Worm (Caenorhabditis elegans) whole organism, L1 larva: ENCODE results near the gene T23F11.11.

ENCODE experiments used
- C04F5.9 ChIP-seq: sonication (generic microtip); optimal IDR thresholded peaks from 2 replicates; lab custom pipeline; 2016; ENCODE audit warnings: missing genetic modification characterization, missing compliant biosample characterization
- F16B12.6 ChIP-seq: fragments of 150-350 bp; optimal IDR thresholded peaks from 2 replicates; lab custom pipeline; 2014; ENCODE audit warnings: missing biosample characterization, missing genetic modification characterization
- alr-1 ChIP-seq: fragments of 200-800 bp; sonication (Bioruptor generic); optimal IDR thresholded peaks from 2 replicates; lab custom pipeline; 2018; ENCODE audit warnings: borderline replicate concordance, mild to moderate bottlenecking, missing genetic modification characterization, missing compliant biosample characterization
- aly-2 ChIP-seq: fragments of 150-350 bp; optimal IDR thresholded peaks from 2 replicates; lab custom pipeline; 2014; ENCODE audit warnings: missing biosample characterization, missing genetic modification characterization
- blmp-1 ChIP-seq: fragments of 150-350 bp; optimal IDR thresholded peaks from 2 replicates; lab custom pipeline; 2014; ENCODE audit warnings: missing biosample characterization, missing genetic modification characterization
- ceh-63 ChIP-seq: fragments of 200-800 bp; sonication (Bioruptor generic); optimal IDR thresholded peaks from 2 replicates; lab custom pipeline; 2018; ENCODE audit warnings: mild to moderate bottlenecking, missing genetic modification characterization, missing compliant biosample characterization
- ceh-8 ChIP-seq: fragments of 200-800 bp; sonication (Bioruptor generic); optimal IDR thresholded peaks from 2 replicates; lab custom pipeline; 2018; ENCODE audit warnings: mild to moderate bottlenecking, missing genetic modification characterization, moderate library complexity, missing compliant biosample characterization
- ceh-82 ChIP-seq, 3 experiments: fragments of 150-350 bp in 1 of 3; sonication (generic microtip) in 2 of 3; optimal IDR thresholded peaks; 2 replicates each; lab custom pipeline; 2014 to 2017; ENCODE audit warnings: missing biosample characterization in 3 of 3, missing genetic modification characterization in 3 of 3
- ceh-88 ChIP-seq: fragments of 200-800 bp; sonication (Bioruptor generic); IDR thresholded peaks from 2 replicates; pipeline ENCODE4 v1.3.6; 2022; ENCODE audit warnings: missing genetic modification characterization, missing compliant biosample characterization
- ces-1 ChIP-seq: fragments of 150-350 bp; optimal IDR thresholded peaks from 2 replicates; lab custom pipeline; 2014; ENCODE audit warnings: missing biosample characterization, missing genetic modification reagents, missing genetic modification characterization
- dpl-1 ChIP-seq, 3 experiments: fragments of 150-350 bp in 2 of 3; sonication (generic microtip) in 1 of 3; optimal IDR thresholded peaks; 2 replicates each; lab custom pipeline; 2014 to 2017; ENCODE audit warnings: missing biosample characterization in 3 of 3, missing genetic modification characterization in 3 of 3, missing genetic modification reagents in 3 of 3
- dsc-1 ChIP-seq: sonication (generic microtip); optimal IDR thresholded peaks from 2 replicates; lab custom pipeline; 2016; ENCODE audit warnings: mild to moderate bottlenecking, missing genetic modification characterization, missing compliant biosample characterization
- efl-1 ChIP-seq, 4 experiments: fragments of 150-350 bp; optimal IDR thresholded peaks in 3 of 4; peaks in 1 of 4; 1 replicate in 1 of 4; 2 replicates in 3 of 4; lab custom pipeline; 2014; ENCODE audit warnings: missing biosample characterization in 2 of 4, missing genetic modification characterization in 2 of 4, missing genetic modification reagents in 2 of 4
- egl-27 ChIP-seq, 2 experiments: fragments of 150-350 bp in 1 of 2; sonication (generic microtip); optimal IDR thresholded peaks; 3 replicates each; lab custom pipeline; 2017 to 2018; ENCODE audit warnings: missing biosample characterization in 2 of 2, missing genetic modification characterization in 2 of 2, missing genetic modification reagents in 2 of 2
- elt-2 ChIP-seq: sonication (generic microtip); optimal IDR thresholded peaks from 2 replicates; lab custom pipeline; 2016; ENCODE audit warnings: missing genetic modification characterization, mild to moderate bottlenecking, inconsistent platforms, missing compliant biosample characterization, missing genetic modification reagents
- ets-5 ChIP-seq: fragments of 200-800 bp; sonication (Bioruptor generic); IDR thresholded peaks from 2 replicates; pipeline ENCODE4 v1.3.6; 2022; ENCODE audit warnings: missing genetic modification characterization, missing compliant biosample characterization
- fkh-4 ChIP-seq: sonication (generic microtip); optimal IDR thresholded peaks from 2 replicates; lab custom pipeline; 2016; ENCODE audit warnings: missing compliant biosample characterization, missing genetic modification characterization, borderline replicate concordance
- hlh-17 ChIP-seq: fragments of 200-800 bp; sonication (Bioruptor generic); optimal IDR thresholded peaks from 2 replicates; lab custom pipeline; 2018; ENCODE audit warnings: missing genetic modification characterization, mild to moderate bottlenecking, missing compliant biosample characterization, moderate library complexity, borderline replicate concordance
- irx-1 ChIP-seq: sonication (generic microtip); optimal IDR thresholded peaks from 2 replicates; lab custom pipeline; 2016; ENCODE audit warnings: missing genetic modification characterization, missing compliant biosample characterization
- jun-1 ChIP-seq: fragments of 150-350 bp; optimal IDR thresholded peaks from 2 replicates; lab custom pipeline; 2014; ENCODE audit warnings: missing biosample characterization, missing genetic modification reagents, missing genetic modification characterization
- lin-14 ChIP-seq: fragments of 200-800 bp; sonication (Bioruptor generic); optimal IDR thresholded peaks from 2 replicates; lab custom pipeline; 2018; ENCODE audit warnings: mild to moderate bottlenecking, missing genetic modification characterization, moderate library complexity, missing compliant biosample characterization
- lin-35 ChIP-seq, 2 experiments: fragments of 150-350 bp; optimal IDR thresholded peaks; 2 replicates each; lab custom pipeline; 2014; ENCODE audit warnings: missing biosample characterization in 2 of 2, missing genetic modification characterization in 2 of 2, missing genetic modification reagents in 2 of 2
- lin-39 ChIP-seq: fragments of 150-350 bp; optimal IDR thresholded peaks from 2 replicates; lab custom pipeline; 2014; ENCODE audit warnings: missing biosample characterization, missing genetic modification reagents, missing genetic modification characterization
- lsy-2 ChIP-seq, 2 experiments: fragments of 150-350 bp; optimal IDR thresholded peaks; 2 replicates each; lab custom pipeline; 2014; ENCODE audit warnings: missing biosample characterization in 2 of 2, missing genetic modification characterization in 2 of 2
- mdl-1 ChIP-seq, 2 experiments: fragments of 150-350 bp; optimal IDR thresholded peaks; 2 replicates each; lab custom pipeline; 2014 to 2017; ENCODE audit warnings: missing biosample characterization in 2 of 2, missing genetic modification characterization in 2 of 2, inconsistent platforms in 1 of 2
- mep-1 ChIP-seq: fragments of 150-350 bp; optimal IDR thresholded peaks from 2 replicates; lab custom pipeline; 2014; ENCODE audit warnings: missing biosample characterization, missing genetic modification characterization
- nhr-20 ChIP-seq: sonication (generic microtip); optimal IDR thresholded peaks from 2 replicates; lab custom pipeline; 2016; ENCODE audit warnings: mild to moderate bottlenecking, missing genetic modification characterization, missing compliant biosample characterization
- nhr-71 ChIP-seq: sonication (generic microtip); optimal IDR thresholded peaks from 2 replicates; lab custom pipeline; 2016; ENCODE audit warnings: mild to moderate bottlenecking, missing genetic modification characterization, moderate library complexity, missing compliant biosample characterization
- nhr-77 ChIP-seq: fragments of 150-350 bp; optimal IDR thresholded peaks from 2 replicates; lab custom pipeline; 2014; ENCODE audit warnings: missing biosample characterization, missing genetic modification characterization
- nhr-85 ChIP-seq: sonication (generic microtip); peaks from one replicate; lab custom pipeline; 2016; ENCODE audit warnings: missing genetic modification characterization, inconsistent platforms, missing compliant biosample characterization
- nhr-90 ChIP-seq: sonication (generic microtip); optimal IDR thresholded peaks from 2 replicates; lab custom pipeline; 2016; ENCODE audit warnings: mild to moderate bottlenecking, missing genetic modification characterization, missing compliant biosample characterization; ENCODE audit not compliant: poor library complexity
- pag-3 ChIP-seq: sonication (generic microtip); optimal IDR thresholded peaks from 2 replicates; lab custom pipeline; 2017; ENCODE audit warnings: missing genetic modification characterization, mild to moderate bottlenecking, missing compliant biosample characterization, antibody characterized with exemption, borderline replicate concordance; ENCODE audit not compliant: insufficient read depth
- pax-3 ChIP-seq: fragments of 200-800 bp; sonication (Bioruptor generic); optimal IDR thresholded peaks from 2 replicates; lab custom pipeline; 2018; ENCODE audit warnings: mild to moderate bottlenecking, missing genetic modification characterization, moderate library complexity, missing compliant biosample characterization
- skn-1 ChIP-seq: fragments of 150-350 bp; optimal IDR thresholded peaks from 2 replicates; lab custom pipeline; 2014; ENCODE audit warnings: missing biosample characterization, missing genetic modification characterization
- snpc-4 ChIP-seq: fragments of 150-350 bp; optimal IDR thresholded peaks from 2 replicates; lab custom pipeline; 2014; ENCODE audit warnings: missing biosample characterization, missing genetic modification characterization
- snu-23 ChIP-seq: sonication (generic microtip); optimal IDR thresholded peaks from 2 replicates; lab custom pipeline; 2016; ENCODE audit warnings: missing genetic modification characterization, missing compliant biosample characterization
- sox-4 ChIP-seq: sonication (generic microtip); optimal IDR thresholded peaks from 2 replicates; lab custom pipeline; 2016; ENCODE audit warnings: missing genetic modification characterization, missing compliant biosample characterization
- sptf-1 ChIP-seq: fragments of 150-350 bp; optimal IDR thresholded peaks from 2 replicates; lab custom pipeline; 2014; ENCODE audit warnings: missing biosample characterization, missing genetic modification characterization
- swsn-7 ChIP-seq: sonication (generic microtip); optimal IDR thresholded peaks from 2 replicates; lab custom pipeline; 2016; ENCODE audit warnings: missing genetic modification characterization, missing compliant biosample characterization
- unc-130 ChIP-seq: fragments of 150-350 bp; optimal IDR thresholded peaks from 2 replicates; lab custom pipeline; 2017; ENCODE audit warnings: missing biosample characterization, missing genetic modification characterization, inconsistent platforms
- unc-30 ChIP-seq: sonication (generic microtip); optimal IDR thresholded peaks from 2 replicates; lab custom pipeline; 2017; ENCODE audit warnings: missing biosample characterization, missing genetic modification characterization
- unc-62 ChIP-seq: fragments of 150-350 bp; optimal IDR thresholded peaks from 2 replicates; lab custom pipeline; 2014; ENCODE audit warnings: missing biosample characterization, missing genetic modification reagents, missing genetic modification characterization
- xbp-1 ChIP-seq: sonication (generic microtip); optimal IDR thresholded peaks from 2 replicates; lab custom pipeline; 2016; ENCODE audit warnings: missing genetic modification characterization, missing compliant biosample characterization
- zag-1 ChIP-seq: fragments of 150-350 bp; optimal IDR thresholded peaks from 2 replicates; lab custom pipeline; 2014; ENCODE audit warnings: missing biosample characterization, missing genetic modification characterization
- zip-4 ChIP-seq: fragments of 200-800 bp; sonication (Bioruptor generic); optimal IDR thresholded peaks from 2 replicates; lab custom pipeline; 2018; ENCODE audit warnings: mild to moderate bottlenecking, missing genetic modification characterization, moderate library complexity, missing compliant biosample characterization
- ztf-11 ChIP-seq, 2 experiments: sonication (generic microtip); optimal IDR thresholded peaks; 2 replicates each; lab custom pipeline; 2016 to 2017; ENCODE audit warnings: missing genetic modification characterization in 2 of 2, missing biosample characterization in 1 of 2, missing compliant biosample characterization in 1 of 2

T23F11.11 gene

DNA sequence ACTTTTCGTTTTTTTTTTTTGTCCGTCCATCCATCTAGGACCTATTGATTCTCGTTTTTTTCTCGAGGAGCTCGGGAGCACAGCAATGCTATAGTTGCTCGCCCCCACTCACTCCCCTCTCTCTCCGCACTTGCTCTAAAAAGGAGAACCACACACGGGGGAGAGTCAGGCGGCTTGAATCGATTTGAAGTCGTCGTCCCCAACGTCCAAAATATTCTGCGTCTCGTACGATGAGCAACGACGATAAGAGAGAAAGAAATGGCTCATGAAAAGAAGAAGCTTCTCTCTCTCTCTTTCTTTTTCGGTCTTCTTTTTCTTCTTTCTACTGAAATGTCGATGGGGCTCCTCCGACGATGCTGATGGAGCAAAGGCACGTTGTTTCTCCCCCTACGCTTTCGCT, 15.0 kb downstream of the T23F11.11 start (continued):
- TF ChIP-seq ces-1 (GFP tag; lab: Kevin White, UChicago) (no peak), lin-35 (GFP tag; optimal IDR thresholded peaks at IDR 0.05; lab: Kevin White, UChicago) (peak in 1 of 2 experiments; percentile 53), mep-1 (peak; percentile 41), lsy-2 (tag; optimal IDR thresholded peaks at IDR 0.05; lab: Kevin White, UChicago) (peak in 1 of 2 experiments; percentile 65), dsc-1 (tag; lab: Kevin White, UChicago) (no peak), unc-62 (no peak), nhr-20 (no peak), lin-14 (GFP tag; lab: Kevin White, UChicago) (peak; percentile 92), snpc-4 (tag; lab: Kevin White, UChicago) (no peak), unc-30 (tag; lab: Kevin White, UChicago) (no peak), irx-1 (tag; lab: Kevin White, UChicago) (peak; percentile 35), ets-5 (no peak), nhr-77 (tag; lab: Kevin White, UChicago) (no peak), unc-130 (tag; lab: Kevin White, UChicago) (no peak), C04F5.9 (tag; lab: Kevin White, UChicago) (no peak), ceh-82 (tag; optimal IDR thresholded peaks at IDR 0.05; lab: Kevin White, UChicago) (peak; percentile 51 to 67 (median 53)), sox-4 (tag; lab: Kevin White, UChicago) (peak; percentile 12), egl-27 (tag; optimal IDR thresholded peaks at IDR 0.05; lab: Kevin White, UChicago) (no peak), xbp-1 (tag; lab: Kevin White, UChicago) (peak; percentile 29), ceh-63 (GFP tag; lab: Kevin White, UChicago) (peak; percentile 25), swsn-7 (tag; lab: Kevin White, UChicago) (peak; percentile 53), dpl-1 (GFP tag; optimal IDR thresholded peaks at IDR 0.05; lab: Kevin White, UChicago) (peak in 1 of 3 experiments; percentile 8), efl-1 (optimal IDR thresholded peaks at IDR 0.05; lab: Kevin White, UChicago) (peak; percentile 31 to 40), efl-1 (GFP tag; optimal IDR thresholded peaks at IDR 0.05 in 1 of 2; lab: Kevin White, UChicago) (peak in 1 of 2 experiments; percentile 11), ceh-8 (GFP tag; lab: Kevin White, UChicago) (no peak), ztf-11 (tag; optimal IDR thresholded peaks at IDR 0.05; lab: Kevin White, UChicago) (no peak), pax-3 (peak; percentile 36)

- TF ChIP-seq aly-2 (tag; lab: Kevin White, UChicago) = no peak
- no peak for TF ChIP-seq blmp-1 (tag; lab: Kevin White, UChicago)
- TF ChIP-seq nhr-90 (tag; lab: Kevin White, UChicago) = no peak
- TF ChIP-seq sox-4 (tag; lab: Kevin White, UChicago) = no peak
- TF ChIP-seq ztf-11 (tag; optimal IDR thresholded peaks at IDR 0.05; lab: Kevin White, UChicago) = no peak
- no peak for TF ChIP-seq jun-1 (tag; lab: Kevin White, UChicago)
- no peak for TF ChIP-seq xbp-1 (tag; lab: Kevin White, UChicago)
- no peak for TF ChIP-seq swsn-7 (tag; lab: Kevin White, UChicago)
- no peak for TF ChIP-seq lin-14 (GFP tag; lab: Kevin White, UChicago)
- TF ChIP-seq skn-1 (tag; lab: Kevin White, UChicago) = no peak
- TF ChIP-seq ceh-88 (GFP tag; lab: Robert Waterston, UW) = no peak
Measured at ce11 chrIII:4655402-4655801, 16.0 kb downstream of the T23F11.11 start, which contains the start of gene T23F11.2. Gene T23F11.2 (minus strand): TSS chrIII:4655502.

- TF ChIP-seq alr-1 (tag; lab: Kevin White, UChicago) = no peak
- peak; percentile 0 for TF ChIP-seq elt-2 (tag; lab: Kevin White, UChicago)
- TF ChIP-seq nhr-85 (tag; lab: Kevin White, UChicago) = peak; percentile 47
Measured at ce11 chrIII:4653912-4654311, 17.5 kb downstream of the T23F11.11 start.

DNA sequence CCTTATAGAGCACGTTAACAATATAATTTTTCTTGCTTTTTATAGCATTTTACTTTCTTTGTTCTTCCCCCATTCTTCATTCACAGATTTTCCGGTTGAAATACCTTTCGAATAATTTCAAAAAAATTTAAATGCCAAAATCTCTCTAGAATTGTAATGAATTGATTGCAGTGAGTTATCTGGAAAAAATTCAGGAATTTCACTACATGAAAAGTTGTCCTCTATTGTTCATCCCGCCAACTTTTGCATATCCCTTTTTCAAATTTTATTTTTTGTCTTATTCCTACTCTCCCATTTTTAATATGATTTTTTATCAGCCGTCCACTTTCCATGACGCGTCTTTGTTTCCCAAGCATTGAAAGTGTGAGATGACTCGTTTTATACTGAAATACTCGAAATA, 18.0 kb downstream of the T23F11.11 start:
- TF ChIP-seq sptf-1 = no peak
- TF ChIP-seq lin-39 (tag; lab: Kevin White, UChicago) = no peak
- no peak for TF ChIP-seq egl-27 (tag; optimal IDR thresholded peaks at IDR 0.05; lab: Kevin White, UChicago)
- no peak for TF ChIP-seq pag-3 (tag; lab: Kevin White, UChicago)
- TF ChIP-seq hlh-17 = no peak
- no peak for TF ChIP-seq nhr-71 (tag; lab: Kevin White, UChicago)
- no peak for TF ChIP-seq sox-4 (tag; lab: Kevin White, UChicago)
- TF ChIP-seq F16B12.6 (tag; lab: Kevin White, UChicago) = no peak
- TF ChIP-seq zag-1 (tag; lab: Kevin White, UChicago) = no peak
- TF ChIP-seq elt-2 (tag; lab: Kevin White, UChicago) = no peak
- no peak for TF ChIP-seq jun-1 (tag; lab: Kevin White, UChicago)
- TF ChIP-seq skn-1 (tag; lab: Kevin White, UChicago) = no peak
- no peak for TF ChIP-seq zip-4 (GFP tag; lab: Kevin White, UChicago)
- TF ChIP-seq fkh-4 = no peak
- no peak for TF ChIP-seq mdl-1 (tag; optimal IDR thresholded peaks at IDR 0.05; lab: Kevin White, UChicago)
- no peak for TF ChIP-seq snu-23 (GFP tag; lab: Kevin White, UChicago)
